Worm (Caenorhabditis elegans): ENCODE measurements around the gene spl-2.

spl-2 gene

DNA sequence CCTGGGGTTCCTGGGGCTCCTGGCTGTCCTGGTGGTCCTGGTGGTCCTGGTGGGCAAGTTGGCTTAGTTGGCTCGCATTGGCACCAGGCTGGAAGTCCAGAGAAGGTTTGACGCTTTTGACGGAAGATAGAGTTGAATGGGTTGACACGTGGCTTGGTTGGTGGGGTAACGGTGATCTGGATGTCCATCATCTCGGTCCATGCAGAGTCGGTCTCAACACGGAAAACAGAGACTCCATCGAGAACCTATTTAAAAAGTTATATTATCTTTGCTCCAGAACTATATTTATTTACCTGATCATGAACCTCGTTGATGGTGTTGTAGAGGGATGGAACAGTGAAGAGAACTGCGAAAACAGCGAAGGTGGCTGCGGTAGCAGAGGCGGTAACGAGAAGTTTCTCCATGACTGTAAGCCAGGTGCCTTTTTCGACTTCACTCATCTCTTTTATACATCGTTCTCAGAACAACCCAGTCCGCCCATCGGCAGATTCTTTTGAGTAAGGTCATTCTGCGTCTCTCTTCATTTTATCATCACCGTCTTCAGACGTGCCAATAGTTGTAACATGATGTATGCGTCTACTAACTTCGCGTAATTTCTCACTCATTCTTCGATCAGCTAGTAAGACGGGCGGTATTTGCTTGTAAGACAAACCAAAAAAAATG, 13.7 kb upstream of the spl-2 start, which contains the start of gene col-144:
TSS of gene col-144 (minus strand) at position 419 of the 663 bp plus-strand sequence.
- TF ChIP-seq crh-2 (tag; optimal IDR thresholded peaks at IDR 0.05), result peak; percentile 10
- peak; percentile 28 for TF ChIP-seq sma-3 (GFP tag; optimal IDR thresholded peaks at IDR 0.05)
- peak; percentile 21 for TF ChIP-seq nhr-21 (tag; optimal IDR thresholded peaks at IDR 0.05)
- TF ChIP-seq gmeb-1 (tag; optimal IDR thresholded peaks at IDR 0.05), result no peak
- peak; percentile 57 for TF ChIP-seq blmp-1 (tag; optimal IDR thresholded peaks at IDR 0.05; ENCODE audit: insufficient read depth)
- no peak for TF ChIP-seq fos-1 (tag; optimal IDR thresholded peaks at IDR 0.05)
- no peak for TF ChIP-seq lsy-2 (tag; optimal IDR thresholded peaks at IDR 0.05)
- TF ChIP-seq elt-1 (tag; optimal IDR thresholded peaks at IDR 0.05), result no peak
- TF ChIP-seq ztf-4 (tag; optimal IDR thresholded peaks at IDR 0.05), result no peak
- peak; percentile 25 for TF ChIP-seq sma-9 (GFP tag; optimal IDR thresholded peaks at IDR 0.05)
- no peak for TF ChIP-seq sma-9 (tag; optimal IDR thresholded peaks at IDR 0.05)
- TF ChIP-seq mbf-1 (tag; optimal IDR thresholded peaks at IDR 0.05), result no peak
- TF ChIP-seq R02D3.7 (tag; optimal IDR thresholded peaks at IDR 0.05), result no peak
- peak; percentile 20 for TF ChIP-seq ama-1 (optimal IDR thresholded peaks at IDR 0.05)
- TF ChIP-seq mab-5 (tag; optimal IDR thresholded peaks at IDR 0.05), result no peak
- TF ChIP-seq alr-1 (tag; optimal IDR thresholded peaks at IDR 0.05), result no peak
- TF ChIP-seq nhr-77 (tag; optimal IDR thresholded peaks at IDR 0.05), result no peak
- TF ChIP-seq ceh-16 (tag; optimal IDR thresholded peaks at IDR 0.05), result no peak
- no peak for TF ChIP-seq unc-62 (GFP tag; optimal IDR thresholded peaks at IDR 0.05)
- no peak for TF ChIP-seq aly-2 (tag; optimal IDR thresholded peaks at IDR 0.05)
- peak; percentile 68 for TF ChIP-seq nhr-25 (tag; optimal IDR thresholded peaks at IDR 0.05)

DNA sequence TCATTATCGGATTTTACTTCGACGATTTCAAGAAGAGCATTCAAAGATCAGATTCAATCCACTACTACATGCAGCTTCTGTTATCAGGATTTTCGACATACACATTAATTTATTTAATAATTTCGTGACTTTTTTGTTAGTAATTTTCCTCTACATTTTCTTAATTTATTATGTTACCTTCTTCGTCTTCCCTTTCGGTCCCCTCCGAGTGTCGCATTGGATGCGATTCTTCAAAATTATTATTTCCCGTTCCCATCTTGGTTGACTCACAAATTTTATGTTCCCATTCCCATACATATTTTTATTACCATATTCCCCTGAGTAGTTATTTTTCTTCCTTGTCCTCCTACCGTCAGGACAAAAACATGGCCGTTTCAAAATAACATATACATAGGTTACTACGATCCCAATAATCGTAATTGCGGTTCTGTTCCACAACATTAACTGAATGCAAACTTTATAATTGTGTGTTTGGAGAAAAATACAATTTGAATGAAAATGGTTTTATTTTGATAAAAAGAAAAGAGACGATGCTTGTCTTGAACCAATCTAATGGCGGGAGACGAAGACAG, 12.5 kb upstream of the spl-2 start:
- TF ChIP-seq ama-1 (optimal IDR thresholded peaks at IDR 0.05) (peak; percentile 18), nhr-25 (tag; optimal IDR thresholded peaks at IDR 0.05) (peak; percentile 40)

DNA sequence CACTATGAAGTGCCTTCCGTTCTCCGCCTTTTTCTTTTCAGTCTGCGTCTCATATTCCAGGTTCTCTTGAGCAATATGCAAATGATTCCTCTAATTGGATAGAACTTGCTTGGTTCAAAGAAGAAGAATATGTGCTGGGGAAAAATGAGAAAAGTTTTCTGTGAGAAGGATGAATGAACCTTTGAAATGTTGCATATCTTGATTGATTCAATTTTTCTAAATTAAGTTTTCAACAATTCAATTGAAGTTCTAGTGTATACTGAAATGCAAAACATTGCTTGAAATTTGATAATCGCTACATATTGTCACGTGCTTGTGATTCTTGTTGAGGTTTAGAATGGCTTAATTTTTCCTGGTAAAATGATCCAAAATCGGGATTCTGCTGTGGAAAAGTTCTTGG, 10.9 kb upstream of the spl-2 start:
- TF ChIP-seq ztf-4 (tag; optimal IDR thresholded peaks at IDR 0.05), result no peak
- TF ChIP-seq ceh-82 (tag; optimal IDR thresholded peaks at IDR 0.05), result no peak
- TF ChIP-seq gmeb-1 (tag; optimal IDR thresholded peaks at IDR 0.05), result no peak
- TF ChIP-seq nhr-129 (tag; optimal IDR thresholded peaks at IDR 0.05), result no peak
- no peak for TF ChIP-seq crh-2 (tag; optimal IDR thresholded peaks at IDR 0.05)
- TF ChIP-seq ztf-1 (GFP tag; conservative IDR thresholded peaks at IDR 0.05), result no peak
- TF ChIP-seq unc-39 (tag; optimal IDR thresholded peaks at IDR 0.05), result no peak
- TF ChIP-seq F13H6.1 (tag; optimal IDR thresholded peaks at IDR 0.05), result no peak
- no peak for TF ChIP-seq skn-1 (tag; optimal IDR thresholded peaks at IDR 0.05)
- no peak for TF ChIP-seq egl-27 (tag; optimal IDR thresholded peaks at IDR 0.05)
- TF ChIP-seq fos-1 (tag; optimal IDR thresholded peaks at IDR 0.05), result no peak
- no peak for TF ChIP-seq nhr-23 (tag; optimal IDR thresholded peaks at IDR 0.05)
- no peak for TF ChIP-seq unc-62 (GFP tag; optimal IDR thresholded peaks at IDR 0.05)
- no peak for TF ChIP-seq elt-3 (tag; optimal IDR thresholded peaks at IDR 0.05)
- no peak for TF ChIP-seq aly-2 (tag; optimal IDR thresholded peaks at IDR 0.05)
- TF ChIP-seq nhr-77 (tag; optimal IDR thresholded peaks at IDR 0.05), result no peak
- no peak for TF ChIP-seq dmd-4 (tag; optimal IDR thresholded peaks at IDR 0.05)
- no peak for TF ChIP-seq mdl-1 (tag; optimal IDR thresholded peaks at IDR 0.05)
- TF ChIP-seq R02D3.7 (tag; optimal IDR thresholded peaks at IDR 0.05), result no peak

DNA sequence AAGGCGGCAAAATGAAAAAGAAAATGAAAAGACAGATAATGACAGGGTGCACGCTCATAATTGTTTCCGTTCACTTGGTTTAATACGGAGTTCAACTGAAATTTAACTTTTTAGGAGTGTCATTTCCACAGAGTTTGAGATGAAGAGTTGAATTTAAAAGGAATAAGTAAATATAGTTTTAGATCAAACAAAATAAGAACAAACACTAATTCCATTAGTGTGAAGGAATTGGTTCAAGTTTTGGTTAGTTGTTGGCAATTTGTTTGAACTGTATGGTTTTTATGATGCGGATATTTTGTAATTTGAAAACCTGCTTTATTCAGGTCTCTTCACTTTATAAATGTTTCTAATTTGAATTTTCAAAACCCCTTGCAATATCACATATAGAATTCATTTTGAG, 10.0 kb upstream of the spl-2 start, which contains the start of gene B0222.15:
TSS of gene B0222.15 (minus strand) at position 101 of the 400 bp plus-strand sequence.
- no peak for TF ChIP-seq mab-5 (tag; optimal IDR thresholded peaks at IDR 0.05)
- TF ChIP-seq mbf-1 (tag; optimal IDR thresholded peaks at IDR 0.05), result no peak
- no peak for TF ChIP-seq ZK546.5 (tag; optimal IDR thresholded peaks at IDR 0.05)
- TF ChIP-seq peb-1 (tag; optimal IDR thresholded peaks at IDR 0.05), result no peak
- no peak for TF ChIP-seq F13H6.1 (tag; optimal IDR thresholded peaks at IDR 0.05)
- TF ChIP-seq nhr-11 (tag; optimal IDR thresholded peaks at IDR 0.05), result no peak
- no peak for TF ChIP-seq nhr-12 (tag; optimal IDR thresholded peaks at IDR 0.05)
- TF ChIP-seq Y55F3AM.14 (GFP tag; optimal IDR thresholded peaks at IDR 0.05), result no peak
- no peak for TF ChIP-seq unc-39 (tag; optimal IDR thresholded peaks at IDR 0.05)
- TF ChIP-seq nhr-21 (tag; optimal IDR thresholded peaks at IDR 0.05), result no peak
- no peak for TF ChIP-seq nhr-23 (tag; optimal IDR thresholded peaks at IDR 0.05)
- TF ChIP-seq blmp-1 (tag; optimal IDR thresholded peaks at IDR 0.05; ENCODE audit: insufficient read depth), result no peak
- no peak for TF ChIP-seq unc-55 (GFP tag; optimal IDR thresholded peaks at IDR 0.05)
- no peak for TF ChIP-seq egl-27 (tag; optimal IDR thresholded peaks at IDR 0.05)
- no peak for TF ChIP-seq lin-11 (tag; optimal IDR thresholded peaks at IDR 0.05)

All from whole organism, L2 larva.